Fruit fly (Drosophila melanogaster): Measurements from ENCODE around the gene Rab19.

Rab19 gene

dm6 chr3L:8325559-8325958, 28.7 kb downstream of the Rab19 start, which contains the start of gene CG34461:
Gene CG34461 (plus strand): TSS chr3L:8325859.
- TF ChIP-seq CG4496 (GFP tag; IDR thresholded peaks at IDR 0.05) (0 out of 3 replicates have a peak, but pooled peaks have one; percentile 45), CG15710 (tag; optimal IDR thresholded peaks at IDR 0.05) (no peak)

DNA sequence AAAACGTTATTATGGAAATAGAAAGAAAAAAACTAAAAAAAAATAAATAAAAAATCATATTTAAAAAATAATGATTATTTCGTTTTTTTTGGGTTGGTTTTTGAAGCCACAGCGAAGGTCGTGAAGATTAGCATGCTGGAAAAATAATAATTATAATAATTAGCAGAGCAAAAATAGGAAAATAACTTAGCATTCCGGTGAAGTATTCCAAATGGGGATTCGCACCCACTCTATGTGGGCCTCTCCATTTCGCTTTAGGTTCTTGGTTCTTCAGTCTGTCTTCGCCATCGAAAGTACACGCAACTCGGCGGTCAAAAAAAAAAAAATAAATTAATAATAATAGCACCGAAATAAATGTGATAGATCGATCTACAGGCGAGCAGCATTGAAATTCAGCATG, 31.5 kb downstream of the Rab19 start, which contains the start of gene CG34462:
TSS of gene CG34462 (plus strand) at position 301 of the 400 bp plus-strand sequence.
- TF ChIP-seq CG9948 (tag; optimal IDR thresholded peaks at IDR 0.05) = no peak

DNA sequence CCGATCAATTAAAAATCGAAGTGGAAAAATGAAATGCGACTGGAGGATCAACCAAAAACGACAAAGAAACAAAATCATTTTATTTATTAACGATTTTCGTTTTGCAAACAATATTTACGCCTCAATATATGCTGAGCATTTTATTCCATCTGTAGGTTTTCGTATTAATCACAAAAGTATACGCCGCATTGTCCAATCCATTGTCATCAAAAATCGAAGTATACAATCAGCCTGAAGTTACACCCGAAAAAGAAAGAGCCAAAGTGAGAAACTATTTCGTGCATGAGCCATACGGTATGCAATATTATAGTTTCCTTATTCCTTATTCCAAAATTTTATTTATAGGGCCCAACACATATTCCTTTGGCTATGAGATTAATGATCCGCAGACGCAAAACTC, 32.2 kb downstream of the Rab19 start:
- TF ChIP-seq D1 (tag; optimal IDR thresholded peaks at IDR 0.05) (peak; percentile 14), CG9948 (tag; optimal IDR thresholded peaks at IDR 0.05) (no peak), CG4496 (GFP tag; IDR thresholded peaks at IDR 0.05) (no peak), Pif1B (GFP tag; optimal IDR thresholded peaks at IDR 0.05) (no peak)

DNA sequence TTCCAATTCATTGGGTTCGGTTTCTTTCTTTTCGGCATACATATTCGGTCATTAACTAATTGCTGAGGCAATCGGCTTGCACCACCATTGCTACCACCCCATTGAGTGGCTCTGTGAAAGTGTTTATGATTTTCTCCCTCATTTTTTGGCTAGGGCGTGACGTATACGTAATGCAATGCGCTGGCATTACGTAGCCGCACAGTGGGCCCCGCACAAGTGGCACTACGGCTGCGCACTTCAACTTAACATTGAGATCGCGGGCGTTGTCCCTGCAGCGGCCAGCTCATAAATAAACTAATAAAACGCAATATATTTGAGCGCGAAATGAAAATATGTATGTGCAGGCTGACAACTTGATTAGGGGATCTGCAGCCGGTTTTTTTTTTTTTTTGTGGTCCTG, 34.6 kb downstream of the Rab19 start:
- TF ChIP-seq CG8301 (tag; optimal IDR thresholded peaks at IDR 0.05) (no peak), CG4496 (GFP tag; IDR thresholded peaks at IDR 0.05) (0 out of 3 replicates have a peak, but pooled peaks have one; percentile 21)

DNA sequence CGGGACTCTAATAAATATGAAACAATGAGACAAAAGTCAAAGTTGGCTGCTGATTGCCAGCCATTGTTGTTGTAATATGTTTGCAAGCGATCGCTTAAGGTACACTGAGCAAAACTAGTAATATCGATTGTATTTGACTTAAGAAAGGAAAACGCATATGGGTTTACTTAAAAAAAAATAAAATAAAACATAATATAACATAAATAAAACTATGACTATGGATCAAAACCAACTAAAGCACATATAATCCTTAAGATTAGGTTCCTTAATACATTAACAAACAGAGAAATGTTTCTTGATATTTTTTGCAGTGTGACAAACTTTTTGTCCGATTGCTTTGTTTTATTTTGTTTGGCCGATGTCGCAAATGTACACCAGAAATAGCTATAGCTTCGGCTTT, 36.8 kb downstream of the Rab19 start:
- TF ChIP-seq CG14655 (GFP tag; optimal IDR thresholded peaks at IDR 0.05) (no peak), CG12605 (GFP tag; IDR thresholded peaks at IDR 0.05) (no peak), CG34367 (tag; optimal IDR thresholded peaks at IDR 0.05) (no peak), CG17806 (tag; optimal IDR thresholded peaks at IDR 0.05) (no peak)

- TF ChIP-seq CG14655 (GFP tag; optimal IDR thresholded peaks at IDR 0.05) = no peak
- no peak for TF ChIP-seq Pif1B (GFP tag; optimal IDR thresholded peaks at IDR 0.05)
- 0 out of 2 replicates have a peak, but pooled peaks have one; percentile 35 for TF ChIP-seq Ets98B (GFP tag; IDR thresholded peaks at IDR 0.05)
- TF ChIP-seq fd96Ca (GFP tag; IDR thresholded peaks at IDR 0.05) = peak; percentile 13; the same call in 1 of the 3 replicates
- no peak for TF ChIP-seq gl (tag; optimal IDR thresholded peaks at IDR 0.05)
These were observed 37.5 kb downstream of the Rab19 start for dm6 chr3L:8334338-8334737.

DNA sequence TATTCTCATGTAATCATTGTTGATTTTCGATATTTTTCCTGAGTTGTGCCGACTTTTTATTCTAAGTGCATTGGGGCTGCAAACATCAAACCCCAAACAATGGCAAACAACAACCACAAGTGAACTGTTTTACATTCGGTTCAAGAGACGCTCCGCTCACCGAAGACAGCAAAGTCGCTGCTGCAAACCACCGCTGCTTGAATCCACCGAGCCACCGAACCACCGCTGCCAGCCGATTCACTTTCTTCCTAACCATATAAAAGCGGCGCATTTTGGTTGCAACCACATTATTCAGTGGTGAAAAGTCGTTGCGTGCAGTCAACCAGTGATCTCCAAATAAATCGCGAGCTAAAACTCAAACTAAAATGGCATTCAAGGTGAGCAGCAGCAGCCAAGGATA, 39.6 kb downstream of the Rab19 start, which contains the start of gene Cpr66Cb:
TSS of gene Cpr66Cb (plus strand) at position 301 of the 400 bp plus-strand sequence.
- no peak for TF ChIP-seq CG10348 (GFP tag; IDR thresholded peaks at IDR 0.05)
- TF ChIP-seq CG17806 (tag; optimal IDR thresholded peaks at IDR 0.05) = no peak
- no peak for TF ChIP-seq CG8159 (tag; optimal IDR thresholded peaks at IDR 0.05)
- no peak for TF ChIP-seq CG13204 (GFP tag; optimal IDR thresholded peaks at IDR 0.05)
- TF ChIP-seq Pif1B (GFP tag; optimal IDR thresholded peaks at IDR 0.05) = no peak
- no peak for TF ChIP-seq CG8301 (tag; optimal IDR thresholded peaks at IDR 0.05)
- TF ChIP-seq EcR (GFP tag; optimal IDR thresholded peaks at IDR 0.05) = no peak
- no peak for TF ChIP-seq Pif1A (GFP tag; optimal IDR thresholded peaks at IDR 0.05)
- TF ChIP-seq CG9948 (tag; optimal IDR thresholded peaks at IDR 0.05) = no peak
- no peak for TF ChIP-seq Ets98B (GFP tag; IDR thresholded peaks at IDR 0.05)
- no peak for TF ChIP-seq rn (GFP tag; IDR thresholded peaks at IDR 0.05)
- no peak for TF ChIP-seq gl (tag; optimal IDR thresholded peaks at IDR 0.05)
- no peak for TF ChIP-seq D1 (tag; optimal IDR thresholded peaks at IDR 0.05)
- no peak for TF ChIP-seq CG4496 (GFP tag; IDR thresholded peaks at IDR 0.05)
- TF ChIP-seq CG34367 (tag; optimal IDR thresholded peaks at IDR 0.05) = no peak
- TF ChIP-seq CG14655 (GFP tag; optimal IDR thresholded peaks at IDR 0.05) = no peak
- TF ChIP-seq CG12605 (GFP tag; IDR thresholded peaks at IDR 0.05) = no peak
- TF ChIP-seq Snoo (tag; optimal IDR thresholded peaks at IDR 0.05) = no peak
- TF ChIP-seq CG15710 (tag; optimal IDR thresholded peaks at IDR 0.05) = no peak
- no peak for TF ChIP-seq fd96Ca (GFP tag; IDR thresholded peaks at IDR 0.05)

DNA sequence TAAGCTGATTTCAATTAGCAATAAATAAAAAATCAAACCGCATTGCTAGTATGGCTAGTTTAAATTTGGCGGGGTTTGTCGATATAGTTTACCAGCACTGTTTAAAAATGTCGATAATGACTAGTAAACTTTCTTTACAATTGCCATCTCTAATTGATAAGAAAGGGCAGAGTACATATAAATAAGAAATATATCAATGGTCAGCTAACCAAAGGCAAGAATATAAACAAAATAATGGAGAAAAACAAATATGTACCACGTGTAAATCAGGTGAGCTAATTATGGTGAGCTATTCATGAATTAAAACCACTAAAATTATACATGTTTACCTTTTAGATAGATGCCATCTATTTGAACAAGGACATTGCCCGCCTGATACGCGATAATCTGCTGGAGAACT, 42.1 kb downstream of the Rab19 start, which contains the start of gene Pex2:
TSS of gene Pex2 (plus strand) at position 131 of the 400 bp plus-strand sequence.
- no peak for TF ChIP-seq Ets98B (GFP tag; IDR thresholded peaks at IDR 0.05)
- TF ChIP-seq CG8301 (tag; optimal IDR thresholded peaks at IDR 0.05) = peak; percentile 6
- TF ChIP-seq CG4496 (GFP tag; IDR thresholded peaks at IDR 0.05) = 0 out of 3 replicates have a peak, but pooled peaks have one; percentile 13
- peak; percentile 10 for TF ChIP-seq Pif1A (GFP tag; optimal IDR thresholded peaks at IDR 0.05)
- TF ChIP-seq CG34367 (tag; optimal IDR thresholded peaks at IDR 0.05) = no peak
- TF ChIP-seq CG8159 (tag; optimal IDR thresholded peaks at IDR 0.05) = peak; percentile 16
- peak; percentile 18; the same call in 1 of the 2 replicates for TF ChIP-seq CG32121 (GFP tag; IDR thresholded peaks at IDR 0.05)

All from whole organism, pupa.